Fruit fly (Drosophila melanogaster) whole organism, embryonic: ENCODE data around the gene CG13622.

Source experiments
- Atf-2 ChIP-seq: fragments of 200-800 bp; sonication (Bioruptor generic); optimal IDR thresholded peaks from 2 replicates; lab custom pipeline; 2016; ENCODE audit warnings: missing biosample characterization, missing genetic modification characterization
- Bdp1 ChIP-seq: fragments of 200-800 bp; sonication (Bioruptor generic); optimal IDR thresholded peaks from 3 replicates; lab custom pipeline; 2016; ENCODE audit warnings: missing biosample characterization, missing genetic modification characterization
- CG1024 ChIP-seq: fragments of 200-800 bp; sonication (Bioruptor generic); IDR thresholded peaks from 2 replicates; pipeline ENCODE4 v1.3.6; 2022; ENCODE audit warnings: missing biosample characterization, missing genetic modification characterization
- CG10543 ChIP-seq: fragments of 200-800 bp; sonication (Bioruptor generic); optimal IDR thresholded peaks from 3 replicates; lab custom pipeline; 2017; ENCODE audit warnings: missing biosample characterization, mild to moderate bottlenecking, missing genetic modification characterization, moderate library complexity
- CG10979 ChIP-seq: fragments of 200-800 bp; sonication (Bioruptor generic); optimal IDR thresholded peaks from 2 replicates; lab custom pipeline; 2018; ENCODE audit warnings: missing biosample characterization, mild to moderate bottlenecking, missing genetic modification characterization, moderate library complexity
- CG11504 ChIP-seq: fragments of 200-800 bp; sonication (Bioruptor generic); optimal IDR thresholded peaks from 3 replicates; lab custom pipeline; 2019; ENCODE audit warnings: missing biosample characterization, mild to moderate bottlenecking, missing genetic modification characterization, moderate library complexity
- CG13424 ChIP-seq: fragments of 200-800 bp; sonication (Bioruptor generic); optimal IDR thresholded peaks from 2 replicates; lab custom pipeline; 2019; ENCODE audit warnings: missing biosample characterization, mild to moderate bottlenecking, missing genetic modification characterization, moderate library complexity
- CG14965 ChIP-seq: fragments of 200-800 bp; sonication (Bioruptor generic); optimal IDR thresholded peaks from 2 replicates; lab custom pipeline; 2016; ENCODE audit warnings: missing biosample characterization, missing genetic modification characterization, borderline replicate concordance
- CG16779 ChIP-seq: fragments of 200-800 bp; sonication (Bioruptor generic); IDR thresholded peaks from 2 replicates; pipeline ENCODE4 v1.3.6; 2022; ENCODE audit warnings: missing biosample characterization, missing genetic modification characterization
- CG17361 ChIP-seq: fragments of 200-800 bp; sonication (Bioruptor generic); IDR thresholded peaks from 3 replicates; pipeline ENCODE4 v1.3.6; 2022; ENCODE audit warnings: missing biosample characterization, missing genetic modification characterization
- CG18011 ChIP-seq: fragments of 200-800 bp; sonication (Bioruptor generic); optimal IDR thresholded peaks from 2 replicates; lab custom pipeline; 2017; ENCODE audit warnings: missing biosample characterization, missing genetic modification characterization, mild to moderate bottlenecking, moderate library complexity, missing genotype
- CG18262 ChIP-seq: fragments of 200-800 bp; optimal IDR thresholded peaks from 3 replicates; lab custom pipeline; 2019; ENCODE audit warnings: missing biosample characterization, mild to moderate bottlenecking, missing genetic modification characterization, moderate library complexity
- CG18619 ChIP-seq: fragments of 200-800 bp; sonication (Bioruptor generic); optimal IDR thresholded peaks from 3 replicates; lab custom pipeline; 2017; ENCODE audit warnings: missing biosample characterization, mild to moderate bottlenecking, missing genetic modification characterization
- CG2202 ChIP-seq: fragments of 200-800 bp; sonication (Bioruptor generic); optimal IDR thresholded peaks from 2 replicates; lab custom pipeline; 2018; ENCODE audit warnings: missing biosample characterization, mild to moderate bottlenecking, missing genetic modification characterization
- CG3847 ChIP-seq: fragments of 200-800 bp; sonication (Bioruptor generic); IDR thresholded peaks from 2 replicates; pipeline ENCODE4 v1.3.6; 2022; ENCODE audit warnings: missing biosample characterization, missing genetic modification characterization
- CG4730 ChIP-seq: fragments of 200-800 bp; sonication (Bioruptor generic); IDR thresholded peaks from 2 replicates; pipeline ENCODE4 v1.3.6; 2022; ENCODE audit warnings: missing biosample characterization, missing genetic modification characterization
- CG5953 ChIP-seq: fragments of 200-800 bp; sonication (Bioruptor generic); IDR thresholded peaks from 2 replicates; pipeline ENCODE4 v1.3.6; 2022; ENCODE audit warnings: missing biosample characterization, missing genetic modification characterization
- CG7839 ChIP-seq: fragments of 200-800 bp; sonication (Bioruptor generic); optimal IDR thresholded peaks from 3 replicates; lab custom pipeline; 2018; ENCODE audit warnings: missing biosample characterization, mild to moderate bottlenecking, missing genetic modification characterization, moderate library complexity
- CG8359 ChIP-seq: fragments of 200-800 bp; sonication (Bioruptor generic); optimal IDR thresholded peaks from 2 replicates; lab custom pipeline; 2017; ENCODE audit warnings: missing biosample characterization, mild to moderate bottlenecking, missing genetic modification characterization, borderline replicate concordance
- CG9932 ChIP-seq: fragments of 200-800 bp; sonication (Bioruptor generic); IDR thresholded peaks from 2 replicates; pipeline ENCODE4 v1.3.6; 2022; ENCODE audit warnings: missing biosample characterization, missing genetic modification characterization
- CTCF ChIP-seq: fragments of 200-800 bp; sonication (Bioruptor generic); optimal IDR thresholded peaks from 2 replicates; lab custom pipeline; 2017; ENCODE audit warnings: missing biosample characterization, mild to moderate bottlenecking, missing genetic modification characterization, moderate library complexity
- Dad ChIP-seq: fragments of 200-800 bp; sonication (Bioruptor generic); optimal IDR thresholded peaks from 3 replicates; lab custom pipeline; 2016; ENCODE audit warnings: missing biosample characterization, missing genetic modification characterization
- Dbx ChIP-seq: fragments of 200-800 bp; sonication (Bioruptor generic); IDR thresholded peaks from 3 replicates; pipeline ENCODE4 v1.3.6; 2022; ENCODE audit warnings: missing biosample characterization, missing genetic modification characterization
- Dfd ChIP-seq, 2 experiments: fragments of >200 bp; optimal IDR thresholded peaks; 2 replicates each; lab custom pipeline; 2017; ENCODE audit warnings: missing biosample characterization in 2 of 2, missing genetic modification characterization in 2 of 2
- Drgx ChIP-seq: fragments of 200-800 bp; sonication (Bioruptor generic); IDR thresholded peaks from 2 replicates; pipeline ENCODE4 v1.3.6; 2022; ENCODE audit warnings: missing biosample characterization, missing genetic modification characterization
- Fer3 ChIP-seq: fragments of 200-800 bp; sonication (Bioruptor generic); optimal IDR thresholded peaks from 2 replicates; lab custom pipeline; 2018; ENCODE audit warnings: missing biosample characterization, mild to moderate bottlenecking, missing genetic modification characterization, moderate library complexity
- Gug ChIP-seq: fragments of 200-800 bp; sonication (Bioruptor generic); IDR thresholded peaks from 4 replicates; pipeline ENCODE4 v1.3.6; 2022; ENCODE audit warnings: missing biosample characterization, missing genetic modification characterization
- Hsf ChIP-seq: fragments of 200-800 bp; sonication (Bioruptor generic); optimal IDR thresholded peaks from 3 replicates; lab custom pipeline; 2016; ENCODE audit warnings: missing biosample characterization, missing genetic modification characterization
- Myb ChIP-seq: fragments of 200-800 bp; sonication (Bioruptor generic); optimal IDR thresholded peaks from 2 replicates; lab custom pipeline; 2016; ENCODE audit warnings: missing biosample characterization, missing genetic modification characterization
- Oaz ChIP-seq: fragments of 200-800 bp; sonication (Bioruptor generic); IDR thresholded peaks from 2 replicates; pipeline ENCODE4 v1.3.6; 2022; ENCODE audit warnings: missing biosample characterization, missing genetic modification characterization
- Oli ChIP-seq: fragments of 200-800 bp; sonication (Bioruptor generic); optimal IDR thresholded peaks from 2 replicates; lab custom pipeline; 2018; ENCODE audit warnings: missing biosample characterization, mild to moderate bottlenecking, missing genetic modification characterization, moderate library complexity
- PHDP ChIP-seq: fragments of 200-800 bp; sonication (Bioruptor generic); optimal IDR thresholded peaks from 3 replicates; lab custom pipeline; 2018; ENCODE audit warnings: missing biosample characterization, mild to moderate bottlenecking, missing genetic modification characterization, moderate library complexity
- Ravus ChIP-seq: fragments of 200-800 bp; sonication (Bioruptor generic); IDR thresholded peaks from 2 replicates; pipeline ENCODE4 v1.3.6; 2022; ENCODE audit warnings: missing biosample characterization, missing genetic modification characterization
- Spps ChIP-seq: fragments of 200-800 bp; sonication (Bioruptor generic); optimal IDR thresholded peaks from 2 replicates; lab custom pipeline; 2018; ENCODE audit warnings: missing biosample characterization, mild to moderate bottlenecking, missing genetic modification characterization
- TFAM ChIP-seq: fragments of 200-800 bp; sonication (Bioruptor generic); optimal IDR thresholded peaks from 2 replicates; lab custom pipeline; 2017; ENCODE audit warnings: missing biosample characterization, missing genetic modification characterization, inconsistent platforms
- az2 ChIP-seq: fragments of 200-800 bp; sonication (Bioruptor generic); optimal IDR thresholded peaks from 3 replicates; lab custom pipeline; 2016; ENCODE audit warnings: missing biosample characterization, missing genetic modification characterization
- bab2 ChIP-seq: fragments of 200-800 bp; sonication (Bioruptor generic); optimal IDR thresholded peaks from 2 replicates; lab custom pipeline; 2016; ENCODE audit warnings: missing biosample characterization, missing genetic modification characterization
- chm ChIP-seq: fragments of 200-800 bp; sonication (Bioruptor generic); IDR thresholded peaks from 2 replicates; pipeline ENCODE4 v1.3.6; 2022; ENCODE audit warnings: missing biosample characterization, missing genetic modification characterization
- crp ChIP-seq, 2 experiments: fragments of 200-800 bp; sonication (Bioruptor generic); optimal IDR thresholded peaks; 2 replicates in 1 of 2; 3 replicates in 1 of 2; lab custom pipeline; 2017; ENCODE audit warnings: missing biosample characterization in 2 of 2, missing genetic modification characterization in 2 of 2, mild to moderate bottlenecking in 1 of 2, moderate library complexity in 1 of 2
- dimm ChIP-seq: fragments of 200-800 bp; sonication (Bioruptor generic); IDR thresholded peaks from 2 replicates; pipeline ENCODE4 v1.3.6; 2022; ENCODE audit warnings: missing biosample characterization, missing genetic modification characterization
- dmrt11E ChIP-seq: fragments of 200-800 bp; sonication (Bioruptor generic); optimal IDR thresholded peaks from 3 replicates; lab custom pipeline; 2018; ENCODE audit warnings: missing biosample characterization, mild to moderate bottlenecking, missing genetic modification characterization, moderate library complexity
- dmrt99B ChIP-seq: fragments of 200-800 bp; sonication (Bioruptor generic); optimal IDR thresholded peaks from 2 replicates; lab custom pipeline; 2018; ENCODE audit warnings: missing biosample characterization, mild to moderate bottlenecking, missing genetic modification characterization, moderate library complexity
- eve ChIP-seq, 2 experiments: fragments of >200 bp; optimal IDR thresholded peaks; 2 replicates each; lab custom pipeline; 2017; ENCODE audit warnings: missing biosample characterization in 2 of 2, missing genetic modification characterization in 2 of 2
- jing ChIP-seq: fragments of 200-800 bp; sonication (Bioruptor generic); optimal IDR thresholded peaks from 2 replicates; lab custom pipeline; 2018; ENCODE audit warnings: missing biosample characterization, mild to moderate bottlenecking, missing genetic modification characterization
- mirr ChIP-seq: fragments of 200-800 bp; sonication (Bioruptor generic); optimal IDR thresholded peaks from 3 replicates; lab custom pipeline; 2018; ENCODE audit warnings: missing biosample characterization, mild to moderate bottlenecking, missing genetic modification characterization
- mld ChIP-seq: fragments of 200-800 bp; sonication (Bioruptor generic); IDR thresholded peaks from 3 replicates; pipeline ENCODE4 v1.3.6; 2022; ENCODE audit warnings: missing biosample characterization, missing genetic modification characterization; ENCODE audit not compliant: partially characterized antibody
- nom ChIP-seq: fragments of 200-800 bp; sonication (Bioruptor generic); optimal IDR thresholded peaks from 2 replicates; lab custom pipeline; 2017; ENCODE audit warnings: missing biosample characterization, missing genetic modification characterization, mild to moderate bottlenecking, moderate library complexity, missing genetic modification reagents
- org-1 ChIP-seq: fragments of 200-800 bp; sonication (Bioruptor generic); optimal IDR thresholded peaks from 2 replicates; lab custom pipeline; 2017; ENCODE audit warnings: missing biosample characterization, missing genetic modification characterization
- run ChIP-seq: fragments of 200-800 bp; sonication (Bioruptor generic); optimal IDR thresholded peaks from 3 replicates; lab custom pipeline; 2018; ENCODE audit warnings: missing biosample characterization, mild to moderate bottlenecking, missing genetic modification characterization
- sr ChIP-seq: fragments of 200-800 bp; sonication (Bioruptor generic); IDR thresholded peaks from 3 replicates; pipeline ENCODE4 v1.3.6; 2022; ENCODE audit warnings: missing biosample characterization, missing genetic modification characterization
- trem ChIP-seq: fragments of 200-800 bp; optimal IDR thresholded peaks from 3 replicates; lab custom pipeline; 2019; ENCODE audit warnings: missing biosample characterization, mild to moderate bottlenecking, missing genetic modification characterization, moderate library complexity

The CG13622 gene

DNA sequence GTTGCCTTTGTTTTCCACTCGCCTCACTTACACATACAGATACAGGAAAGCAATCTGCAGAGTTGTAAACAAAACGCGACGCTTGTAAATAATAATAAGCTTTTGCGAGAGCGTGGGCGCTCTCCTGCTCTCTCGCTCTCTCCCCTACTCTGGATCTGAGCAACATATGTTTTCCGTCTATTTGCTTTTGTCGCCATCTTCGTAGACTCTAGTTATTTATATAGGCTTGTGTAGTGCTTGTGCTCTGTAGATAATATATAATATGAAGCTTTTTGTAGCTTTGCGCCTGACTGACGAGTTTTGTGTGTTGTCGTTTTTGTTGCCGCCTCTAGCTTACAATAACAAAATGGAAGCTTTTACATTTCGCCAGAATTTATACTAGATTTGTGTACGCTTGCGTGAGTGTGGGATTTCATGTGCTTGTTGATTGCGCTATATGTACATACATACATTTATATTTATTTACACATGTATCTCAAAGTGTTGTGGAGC is 42.3 kb upstream of the CG13622 start:
- TF ChIP-seq CG10979 (tag; lab: Kevin White, UChicago) (no peak), CG5953 (GFP tag; lab: Robert Waterston, UW) (peak; percentile 58), TFAM (GFP tag; lab: Kevin White, UChicago) (no peak), CG13424 (peak; percentile 50), az2 (GFP tag; lab: Kevin White, UChicago) (no peak), Hsf (GFP tag; lab: Kevin White, UChicago) (peak; percentile 36), trem (tag; lab: Kevin White, UChicago) (no peak), CG8359 (GFP tag; lab: Kevin White, UChicago) (no peak), CG3847 (GFP tag; lab: Robert Waterston, UW) (no peak), nom (GFP tag; lab: Kevin White, UChicago) (peak; percentile 59), eve (GFP tag; optimal IDR thresholded peaks at IDR 0.05; lab: Kevin White, UChicago) (peak in 1 of 2 experiments; percentile 71), CG1024 (GFP tag; lab: Robert Waterston, UW) (no peak), Spps (tag; lab: Kevin White, UChicago) (peak; percentile 17), crp (GFP tag; optimal IDR thresholded peaks at IDR 0.05; lab: Kevin White, UChicago) (peak in 1 of 2 experiments; percentile 66), Bdp1 (GFP tag; lab: Kevin White, UChicago) (no peak), CG10543 (GFP tag; lab: Kevin White, UChicago) (peak; percentile 96), Drgx (GFP tag; lab: Robert Waterston, UW) (peak; percentile 36; the same call in 1 of the 2 replicates), mld (GFP tag; lab: Robert Waterston, UW) (no peak), CG17361 (GFP tag; lab: Robert Waterston, UW) (peak; percentile 30; the same call in 1 of the 3 replicates), CG16779 (GFP tag; lab: Robert Waterston, UW) (no peak), run (tag; lab: Kevin White, UChicago) (peak; percentile 46), Gug (GFP tag; lab: Robert Waterston, UW) (no peak), Dfd (GFP tag; optimal IDR thresholded peaks at IDR 0.05; lab: Kevin White, UChicago) (no peak), jing (GFP tag; lab: Kevin White, UChicago) (no peak), Oaz (GFP tag; lab: Robert Waterston, UW) (no peak), PHDP (tag; lab: Kevin White, UChicago) (peak; percentile 69), CG18011 (GFP tag; lab: Kevin White, UChicago) (peak; percentile 60), CG18619 (GFP tag; lab: Kevin White, UChicago) (peak; percentile 37), org-1 (GFP tag; lab: Kevin White, UChicago) (peak; percentile 39), Ravus (GFP tag; lab: Robert Waterston, UW) (no peak), CG9932 (GFP tag; lab: Robert Waterston, UW) (no peak), Oli (tag; lab: Kevin White, UChicago) (no peak), Atf-2 (no peak), Fer3 (tag; lab: Kevin White, UChicago) (peak; percentile 28), sr (GFP tag; lab: Robert Waterston, UW) (peak; percentile 97; the same call in 2 of the 3 replicates), chm (GFP tag; lab: Robert Waterston, UW) (peak; percentile 91), mirr (GFP tag; lab: Kevin White, UChicago) (peak; percentile 93), Dad (peak; percentile 25), CG18262 (tag; lab: Kevin White, UChicago) (peak; percentile 40), Dbx (GFP tag; lab: Robert Waterston, UW) (peak; percentile 70; the same call in 2 of the 3 replicates), Myb (GFP tag; lab: Kevin White, UChicago) (no peak), CG4730 (no peak; the same call in 1 of the 2 replicates), dmrt99B (tag; lab: Kevin White, UChicago) (peak; percentile 43), bab2 (peak; percentile 45), CG11504 (tag; lab: Kevin White, UChicago) (peak; percentile 43), CTCF (GFP tag; lab: Kevin White, UChicago) (peak; percentile 62), CG14965 (GFP tag; lab: Kevin White, UChicago) (peak; percentile 30), CG7839 (tag; lab: Kevin White, UChicago) (no peak), dimm (no peak), dmrt11E (tag; lab: Kevin White, UChicago) (peak; percentile 10), CG2202 (tag; lab: Kevin White, UChicago) (peak; percentile 58)
